Fruit fly (Drosophila melanogaster) whole organism, embryonic: Measurements from ENCODE around the gene CG16734.
A peak's percentile ranks its signal among the peaks of the same experiment; 100 is the strongest.

Experiments used
- Aef1 ChIP-seq: fragments of 200-800 bp; sonication (Bioruptor generic); IDR thresholded peaks from 3 replicates; pipeline ENCODE4 v1.3.6; 2022; ENCODE audit warnings: missing biosample characterization, missing genetic modification characterization
- CG12744 ChIP-seq: fragments of 200-800 bp; sonication (Bioruptor generic); optimal IDR thresholded peaks from 2 replicates; lab custom pipeline; 2016; ENCODE audit warnings: missing biosample characterization, missing genetic modification characterization
- CG13287 ChIP-seq: fragments of 200-800 bp; sonication (Bioruptor generic); IDR thresholded peaks from 2 replicates; pipeline ENCODE4 v1.3.6; 2022; ENCODE audit warnings: missing biosample characterization, missing genetic modification characterization; ENCODE audit not compliant: partially characterized antibody
- CG13624 ChIP-seq: fragments of 200-800 bp; sonication (Bioruptor generic); optimal IDR thresholded peaks from 2 replicates; lab custom pipeline; 2016; ENCODE audit warnings: missing biosample characterization, missing genetic modification characterization
- CG14965 ChIP-seq: fragments of 200-800 bp; sonication (Bioruptor generic); optimal IDR thresholded peaks from 2 replicates; lab custom pipeline; 2016; ENCODE audit warnings: missing biosample characterization, missing genetic modification characterization, borderline replicate concordance
- CG15479 ChIP-seq: fragments of 200-800 bp; sonication (Bioruptor generic); optimal IDR thresholded peaks from 3 replicates; lab custom pipeline; 2019; ENCODE audit warnings: missing biosample characterization, mild to moderate bottlenecking, missing genetic modification characterization, moderate library complexity
- CG30431 ChIP-seq: fragments of 200-800 bp; sonication (Bioruptor generic); optimal IDR thresholded peaks from 2 replicates; lab custom pipeline; 2017; ENCODE audit warnings: missing biosample characterization, missing genetic modification characterization
- CG34376 ChIP-seq: fragments of 200-800 bp; sonication (Bioruptor generic); optimal IDR thresholded peaks from 2 replicates; lab custom pipeline; 2018; ENCODE audit warnings: missing biosample characterization, mild to moderate bottlenecking, missing genetic modification characterization
- CG4404 ChIP-seq: fragments of 200-800 bp; sonication (Bioruptor generic); IDR thresholded peaks from 2 replicates; pipeline ENCODE4 v1.3.6; 2022; ENCODE audit warnings: missing biosample characterization, missing genetic modification characterization
- CG6654 ChIP-seq: fragments of 200-800 bp; sonication (Bioruptor generic); optimal IDR thresholded peaks from 2 replicates; lab custom pipeline; 2017; ENCODE audit warnings: missing biosample characterization, mild to moderate bottlenecking, missing genetic modification characterization
- CG6813 ChIP-seq: fragments of 200-800 bp; sonication (Bioruptor generic); optimal IDR thresholded peaks from 2 replicates; lab custom pipeline; 2017; ENCODE audit warnings: missing biosample characterization, missing genetic modification characterization, mild to moderate bottlenecking, moderate library complexity, missing genetic modification reagents
- CG8924 ChIP-seq: fragments of 200-800 bp; optimal IDR thresholded peaks from 3 replicates; lab custom pipeline; 2019; ENCODE audit warnings: missing biosample characterization, mild to moderate bottlenecking, missing genetic modification characterization, moderate library complexity
- Doc3 ChIP-seq: fragments of 200-800 bp; sonication (Bioruptor generic); IDR thresholded peaks from 3 replicates; pipeline ENCODE4 v1.3.6; 2022; ENCODE audit warnings: missing biosample characterization, missing genetic modification characterization; ENCODE audit not compliant: partially characterized antibody
- ERR ChIP-seq: fragments of 200-800 bp; sonication (Bioruptor generic); optimal IDR thresholded peaks from 2 replicates; lab custom pipeline; 2016; ENCODE audit warnings: missing biosample characterization, missing genetic modification characterization
- Fer1 ChIP-seq: fragments of 200-800 bp; sonication (Bioruptor generic); optimal IDR thresholded peaks from 2 replicates; lab custom pipeline; 2017; ENCODE audit warnings: missing biosample characterization, mild to moderate bottlenecking, missing genetic modification characterization
- Hr78 ChIP-seq, 2 experiments: fragments of 200-800 bp in 1 of 2; fragments of >200 bp in 1 of 2; sonication (Bioruptor generic) in 1 of 2; optimal IDR thresholded peaks; 2 replicates each; lab custom pipeline; 2017 to 2019; ENCODE audit warnings: missing biosample characterization in 2 of 2, missing genetic modification characterization in 2 of 2, mild to moderate bottlenecking in 1 of 2, moderate library complexity in 1 of 2
- NC2α ChIP-seq: fragments of 200-800 bp; sonication (Bioruptor generic); optimal IDR thresholded peaks from 2 replicates; lab custom pipeline; 2016; ENCODE audit warnings: missing biosample characterization, missing genetic modification characterization
- NFAT ChIP-seq: fragments of 200-800 bp; sonication (Bioruptor generic); IDR thresholded peaks from 2 replicates; pipeline ENCODE4 v1.3.6; 2022; ENCODE audit warnings: missing biosample characterization, missing genetic modification characterization
- Oli ChIP-seq: fragments of 200-800 bp; sonication (Bioruptor generic); optimal IDR thresholded peaks from 2 replicates; lab custom pipeline; 2018; ENCODE audit warnings: missing biosample characterization, mild to moderate bottlenecking, missing genetic modification characterization, moderate library complexity
- Sin3A ChIP-seq: fragments of >200 bp; optimal IDR thresholded peaks from 2 replicates; lab custom pipeline; 2018
- Sox100B ChIP-seq: fragments of 200-800 bp; sonication (Bioruptor generic); optimal IDR thresholded peaks from 3 replicates; lab custom pipeline; 2018; ENCODE audit warnings: missing biosample characterization, mild to moderate bottlenecking, missing genetic modification characterization
- Spps ChIP-seq: fragments of 200-800 bp; sonication (Bioruptor generic); optimal IDR thresholded peaks from 2 replicates; lab custom pipeline; 2018; ENCODE audit warnings: missing biosample characterization, mild to moderate bottlenecking, missing genetic modification characterization
- Stat92E ChIP-seq, 3 experiments: fragments of >200 bp in 2 of 3; fragments of 200-800 bp in 1 of 3; sonication (Bioruptor generic) in 1 of 3; optimal IDR thresholded peaks; 2 replicates each; lab custom pipeline; 2017 to 2019; ENCODE audit warnings: missing biosample characterization in 3 of 3, missing genetic modification characterization in 3 of 3, mild to moderate bottlenecking in 1 of 3, moderate library complexity in 1 of 3
- Xbp1 ChIP-seq: fragments of 200-800 bp; sonication (Bioruptor generic); optimal IDR thresholded peaks from 3 replicates; lab custom pipeline; 2016; ENCODE audit warnings: missing biosample characterization, mild to moderate bottlenecking, missing genetic modification characterization
- bab2 ChIP-seq: fragments of 200-800 bp; sonication (Bioruptor generic); optimal IDR thresholded peaks from 2 replicates; lab custom pipeline; 2016; ENCODE audit warnings: missing biosample characterization, missing genetic modification characterization
- bigmax ChIP-seq: fragments of 200-800 bp; sonication (Bioruptor generic); optimal IDR thresholded peaks from 2 replicates; lab custom pipeline; 2018; ENCODE audit warnings: missing biosample characterization, mild to moderate bottlenecking, missing genetic modification characterization
- bsh ChIP-seq, 2 experiments: fragments of 200-800 bp; sonication (Bioruptor generic); optimal IDR thresholded peaks; 2 replicates each; lab custom pipeline; 2017 to 2018; ENCODE audit warnings: mild to moderate bottlenecking in 2 of 2, missing biosample characterization in 2 of 2, missing genetic modification characterization in 2 of 2, moderate library complexity in 1 of 2
- danr ChIP-seq: fragments of 200-800 bp; sonication (Bioruptor generic); IDR thresholded peaks from 2 replicates; pipeline ENCODE4 v1.3.6; 2022; ENCODE audit warnings: missing biosample characterization, missing genetic modification characterization
- dmrt11E ChIP-seq: fragments of 200-800 bp; sonication (Bioruptor generic); optimal IDR thresholded peaks from 3 replicates; lab custom pipeline; 2018; ENCODE audit warnings: missing biosample characterization, mild to moderate bottlenecking, missing genetic modification characterization, moderate library complexity
- fru ChIP-seq: fragments of >200 bp; optimal IDR thresholded peaks from 2 replicates; lab custom pipeline; 2017
- grn ChIP-seq: fragments of 200-800 bp; sonication (Bioruptor generic); optimal IDR thresholded peaks from 3 replicates; lab custom pipeline; 2017; ENCODE audit warnings: missing biosample characterization, missing genetic modification characterization
- gro ChIP-seq: fragments of 200-800 bp; sonication (Bioruptor generic); optimal IDR thresholded peaks from 2 replicates; lab custom pipeline; 2016; ENCODE audit warnings: missing biosample characterization, missing genetic modification characterization
- hb ChIP-seq: fragments of 200-800 bp; sonication (Bioruptor generic); IDR thresholded peaks from 3 replicates; pipeline ENCODE4 v1.3.6; 2022; ENCODE audit warnings: missing biosample characterization, missing genetic modification characterization; ENCODE audit not compliant: partially characterized antibody
- knrl ChIP-seq: fragments of 200-800 bp; sonication (Bioruptor generic); IDR thresholded peaks from 3 replicates; pipeline ENCODE4 v1.3.6; 2022; ENCODE audit warnings: missing biosample characterization, missing genetic modification characterization; ENCODE audit not compliant: partially characterized antibody
- lmd ChIP-seq: fragments of 200-800 bp; sonication (Bioruptor generic); IDR thresholded peaks from 2 replicates; pipeline ENCODE4 v1.3.6; 2022; ENCODE audit warnings: missing biosample characterization, missing genetic modification characterization
- mld ChIP-seq: fragments of 200-800 bp; sonication (Bioruptor generic); IDR thresholded peaks from 3 replicates; pipeline ENCODE4 v1.3.6; 2022; ENCODE audit warnings: missing biosample characterization, missing genetic modification characterization; ENCODE audit not compliant: partially characterized antibody
- odd ChIP-seq: fragments of 200-800 bp; sonication (Bioruptor generic); optimal IDR thresholded peaks from 2 replicates; lab custom pipeline; 2017; ENCODE audit warnings: missing biosample characterization, mild to moderate bottlenecking, missing genetic modification characterization
- p53 ChIP-seq: fragments of 200-800 bp; sonication (Bioruptor generic); optimal IDR thresholded peaks from 2 replicates; lab custom pipeline; 2016; ENCODE audit warnings: missing biosample characterization, missing genetic modification characterization
- pan ChIP-seq, 4 experiments: fragments of >200 bp in 3 of 4; fragments of 200-800 bp in 1 of 4; sonication (Bioruptor generic) in 1 of 4; optimal IDR thresholded peaks in 3 of 4; IDR thresholded peaks in 1 of 4; 2 replicates each; pipeline versions ENCODE4 v1.3.6 to Lab custom; 2017 to 2022; ENCODE audit warnings: missing biosample characterization in 2 of 4, missing genetic modification characterization in 2 of 4, mixed read lengths in 1 of 4
- pros ChIP-seq: fragments of 200-800 bp; sonication (Bioruptor generic); optimal IDR thresholded peaks from 3 replicates; lab custom pipeline; 2019; ENCODE audit warnings: missing biosample characterization, mild to moderate bottlenecking, missing genetic modification characterization, moderate library complexity
- rib ChIP-seq: fragments of 200-800 bp; sonication (Bioruptor generic); IDR thresholded peaks from 2 replicates; pipeline ENCODE4 v1.3.6; 2022; ENCODE audit warnings: missing biosample characterization, missing genetic modification characterization
- seq ChIP-seq: fragments of 200-800 bp; sonication (Bioruptor generic); IDR thresholded peaks from 2 replicates; pipeline ENCODE4 v1.3.6; 2022; ENCODE audit warnings: missing biosample characterization, missing genetic modification characterization
- sima ChIP-seq: fragments of 200-800 bp; sonication (Bioruptor generic); optimal IDR thresholded peaks from 2 replicates; lab custom pipeline; 2016; ENCODE audit warnings: missing biosample characterization, missing genetic modification characterization
- sug ChIP-seq: fragments of 200-800 bp; optimal IDR thresholded peaks from 2 replicates; lab custom pipeline; 2019; ENCODE audit warnings: missing biosample characterization, mild to moderate bottlenecking, missing genetic modification characterization, moderate library complexity
- tin ChIP-seq: fragments of 200-800 bp; sonication (Bioruptor generic); optimal IDR thresholded peaks from 3 replicates; lab custom pipeline; 2016; ENCODE audit warnings: missing biosample characterization, missing genetic modification characterization
- trem ChIP-seq: fragments of 200-800 bp; optimal IDR thresholded peaks from 3 replicates; lab custom pipeline; 2019; ENCODE audit warnings: missing biosample characterization, mild to moderate bottlenecking, missing genetic modification characterization, moderate library complexity
- wdn ChIP-seq: fragments of 200-800 bp; sonication (Bioruptor generic); IDR thresholded peaks from 2 replicates; pipeline ENCODE4 v1.3.6; 2022; ENCODE audit warnings: missing biosample characterization, missing genetic modification characterization
- zen ChIP-seq: fragments of 200-800 bp; sonication (Bioruptor generic); optimal IDR thresholded peaks from 3 replicates; lab custom pipeline; 2018; ENCODE audit warnings: missing biosample characterization, mild to moderate bottlenecking, missing genetic modification characterization, moderate library complexity

The CG16734 gene

dm6 chr3R:9220064-9220864, 34.6 kb upstream of the CG16734 start (continued):
- TF ChIP-seq grn, result no peak
- TF ChIP-seq CG4404 (GFP tag; lab: Robert Waterston, UW), result no peak
- no peak for TF ChIP-seq Stat92E (GFP tag; optimal IDR thresholded peaks at IDR 0.05; lab: Kevin White, UChicago)
- peak; percentile 30 to 96 for TF ChIP-seq bsh (GFP tag; optimal IDR thresholded peaks at IDR 0.05; lab: Kevin White, UChicago)
- TF ChIP-seq sima (GFP tag; lab: Kevin White, UChicago), result peak; percentile 33
- TF ChIP-seq odd (GFP tag; lab: Kevin White, UChicago), result no peak
- no peak; the same call in 1 of the 2 replicates for TF ChIP-seq NFAT (GFP tag; lab: Robert Waterston, UW)
- TF ChIP-seq Xbp1 (GFP tag; lab: Kevin White, UChicago), result peak; percentile 41
- peak; percentile 59; the same call in 1 of the 2 replicates for TF ChIP-seq seq (GFP tag; lab: Robert Waterston, UW)
- TF ChIP-seq NC2α (GFP tag; lab: Kevin White, UChicago), result no peak
- TF ChIP-seq lmd (GFP tag; lab: Robert Waterston, UW), result peak; percentile 55; the same call in 1 of the 2 replicates
- TF ChIP-seq rib (GFP tag; lab: Robert Waterston, UW), result peak; percentile 66; the same call in 1 of the 2 replicates
- peak; percentile 86 for TF ChIP-seq pros (GFP tag; lab: Kevin White, UChicago)
- no peak for TF ChIP-seq zen
- peak; percentile 4 for TF ChIP-seq trem (tag; lab: Kevin White, UChicago)
- peak; percentile 45; the same call in 1 of the 2 replicates for TF ChIP-seq wdn
- no peak for TF ChIP-seq knrl
- no peak for TF ChIP-seq pan (optimal IDR thresholded peaks at IDR 0.05; lab: Kevin White, UChicago)
- peak in 1 of 2 experiments; percentile 32 for TF ChIP-seq pan (GFP tag; optimal IDR thresholded peaks at IDR 0.05 in 1 of 2, IDR thresholded peaks at IDR 0.05 in 1 of 2)
- TF ChIP-seq Doc3 (GFP tag; lab: Robert Waterston, UW), result no peak
- TF ChIP-seq fru, result no peak
- TF ChIP-seq gro, result no peak
- no peak for TF ChIP-seq Oli (tag; lab: Kevin White, UChicago)
- no peak for TF ChIP-seq mld (GFP tag; lab: Robert Waterston, UW)
- peak; percentile 58 for TF ChIP-seq CG12744 (GFP tag; lab: Kevin White, UChicago)
- no peak for TF ChIP-seq Spps (tag; lab: Kevin White, UChicago)
- peak; percentile 15 for TF ChIP-seq bab2 (GFP tag; lab: Kevin White, UChicago)
- TF ChIP-seq dmrt11E (tag; lab: Kevin White, UChicago), result peak; percentile 16
- TF ChIP-seq sug (tag; lab: Kevin White, UChicago), result peak; percentile 3
- TF ChIP-seq ERR (GFP tag; lab: Kevin White, UChicago), result no peak
- peak; percentile 48 for TF ChIP-seq CG8924
- no peak for TF ChIP-seq hb (GFP tag; lab: Robert Waterston, UW)
- TF ChIP-seq tin (GFP tag; lab: Kevin White, UChicago), result peak; percentile 17
- TF ChIP-seq Sox100B, result peak; percentile 4
- peak; percentile 5 for TF ChIP-seq CG13624
- TF ChIP-seq CG6813 (GFP tag; lab: Kevin White, UChicago), result peak; percentile 21
- TF ChIP-seq Fer1 (GFP tag; lab: Kevin White, UChicago), result peak; percentile 12
- TF ChIP-seq CG6654, result no peak
- TF ChIP-seq CG13287, result peak; percentile 60
- no peak for TF ChIP-seq p53 (GFP tag; lab: Kevin White, UChicago)
- TF ChIP-seq bigmax (GFP tag; lab: Kevin White, UChicago), result peak; percentile 24
- TF ChIP-seq CG14965 (GFP tag; lab: Kevin White, UChicago), result no peak
- no peak for TF ChIP-seq CG30431 (GFP tag; lab: Kevin White, UChicago)
- TF ChIP-seq Hr78 (GFP tag; optimal IDR thresholded peaks at IDR 0.05; lab: Kevin White, UChicago), result peak in 1 of 2 experiments; percentile 22
- TF ChIP-seq Sin3A (lab: Kevin White, UChicago), result no peak
- TF ChIP-seq CG15479 (GFP tag; lab: Kevin White, UChicago), result peak; percentile 8
- TF ChIP-seq CG34376, result peak; percentile 4
- peak; percentile 31; the same call in 1 of the 3 replicates for TF ChIP-seq Aef1 (GFP tag; lab: Robert Waterston, UW)
- 0 out of 2 replicates have a peak, but pooled peaks have one; percentile 28 for TF ChIP-seq danr (GFP tag; lab: Robert Waterston, UW)
